Worm (Caenorhabditis elegans) whole organism, L2 larva: ENCODE measurements around the gene nhr-159.

Experiments
- F13H6.1 ChIP-seq: sonication (generic microtip); optimal IDR thresholded peaks from 2 replicates; lab custom pipeline; 2016; ENCODE audit warnings: missing genetic modification characterization, missing compliant biosample characterization
- aly-2 ChIP-seq: fragments of 150-350 bp; optimal IDR thresholded peaks from 2 replicates; lab custom pipeline; 2014; ENCODE audit warnings: missing biosample characterization, missing genetic modification characterization
- ama-1 ChIP-seq: fragments of 150-350 bp; optimal IDR thresholded peaks from 2 replicates; lab custom pipeline; 2018; ENCODE audit warnings: inconsistent platforms
- crh-2 ChIP-seq: sonication (generic microtip); optimal IDR thresholded peaks from 2 replicates; lab custom pipeline; 2017; ENCODE audit warnings: missing biosample characterization, missing genetic modification characterization
- elt-1 ChIP-seq: fragments of 150-350 bp; optimal IDR thresholded peaks from 2 replicates; lab custom pipeline; 2014; ENCODE audit warnings: missing biosample characterization, missing genetic modification characterization
- elt-3 ChIP-seq: sonication (generic microtip); optimal IDR thresholded peaks from 2 replicates; lab custom pipeline; 2017; ENCODE audit warnings: missing biosample characterization, missing genetic modification characterization
- mdl-1 ChIP-seq, 2 experiments: fragments of 150-350 bp in 1 of 2; sonication (generic microtip) in 1 of 2; optimal IDR thresholded peaks; 2 replicates each; lab custom pipeline; 2017; ENCODE audit warnings: missing biosample characterization in 2 of 2, missing genetic modification characterization in 2 of 2
- nhr-12 ChIP-seq: fragments of 150-350 bp; optimal IDR thresholded peaks from 2 replicates; lab custom pipeline; 2014; ENCODE audit warnings: missing biosample characterization, missing genetic modification characterization
- nhr-25 ChIP-seq: fragments of 150-350 bp; sonication (generic microtip); optimal IDR thresholded peaks from 3 replicates; lab custom pipeline; 2014; ENCODE audit warnings: missing biosample characterization, missing genetic modification characterization

ce11 chrV:3922547-3922946 lies 44.4 kb upstream of the nhr-159 start:
- TF ChIP-seq crh-2: no peak
- TF ChIP-seq elt-1 (tag; lab: Kevin White, UChicago): no peak
- no peak for TF ChIP-seq elt-3 (tag; lab: Kevin White, UChicago)
- no peak for TF ChIP-seq F13H6.1 (tag; lab: Kevin White, UChicago)
- TF ChIP-seq aly-2 (tag; lab: Kevin White, UChicago): no peak
- TF ChIP-seq ama-1 (lab: Kevin White, UChicago): no peak
- TF ChIP-seq mdl-1 (tag; optimal IDR thresholded peaks at IDR 0.05; lab: Kevin White, UChicago): no peak
- TF ChIP-seq nhr-12 (tag; lab: Kevin White, UChicago): no peak
- TF ChIP-seq nhr-25: no peak
